Worm (Caenorhabditis elegans) whole organism, early embryonic: ENCODE data around the gene F23H11.5.

Source experiments
- aly-1 ChIP-seq: sonication (generic microtip); optimal IDR thresholded peaks from 2 replicates; lab custom pipeline; 2016; ENCODE audit warnings: missing genetic modification characterization, missing compliant biosample characterization
- ama-1 ChIP-seq: fragments of 150-350 bp; optimal IDR thresholded peaks from 2 replicates; lab custom pipeline; 2014
- pes-1 ChIP-seq: fragments of 200-800 bp; sonication (Bioruptor generic); IDR thresholded peaks from 2 replicates; pipeline ENCODE4 v1.3.6; 2022; ENCODE audit warnings: missing genetic modification reagents, missing genetic modification characterization, missing compliant biosample characterization
- tbx-37 ChIP-seq: fragments of 200-800 bp; sonication (Bioruptor generic); conservative IDR thresholded peaks from 2 replicates; pipeline ENCODE4 v1.3.6; 2022; ENCODE audit warnings: missing genetic modification reagents, missing genetic modification characterization, missing compliant biosample characterization

- TF ChIP-seq pes-1: no peak
- TF ChIP-seq aly-1 (tag; lab: Kevin White, UChicago): no peak
- no peak for TF ChIP-seq tbx-37
- no peak for TF ChIP-seq ama-1 (lab: Kevin White, UChicago)
Observed at ce11 chrIII:883595-883994, 26.8 kb downstream of the F23H11.5 start.
